Worm (Caenorhabditis elegans): ENCODE data around the gene Y38F1A.1.

Y38F1A.1 gene

DNA sequence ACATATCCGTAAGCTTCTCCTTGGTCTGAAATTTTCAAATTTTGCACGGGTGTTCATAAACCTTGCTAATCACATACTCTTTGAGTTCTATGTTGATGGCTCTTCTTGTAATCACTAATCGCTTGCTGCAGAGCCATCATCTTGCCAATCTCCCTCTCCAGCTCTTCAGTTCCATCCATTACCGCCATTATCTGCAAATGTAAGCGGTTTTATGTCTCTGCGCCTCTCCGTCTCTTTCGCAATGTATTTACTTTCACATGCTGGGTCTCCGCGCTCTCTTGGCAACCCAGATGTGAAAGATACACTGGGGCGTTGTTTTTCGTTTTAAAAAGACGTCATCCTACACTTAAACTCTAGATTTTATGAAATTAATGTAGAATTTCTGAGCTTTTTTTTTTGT is 1.3 kb downstream of the Y38F1A.1 start (continued):
- TF ChIP-seq snpc-4 (tag; optimal IDR thresholded peaks at IDR 0.05): peak; percentile 78
- no peak for TF ChIP-seq ztf-4 (tag; optimal IDR thresholded peaks at IDR 0.05)
- peak; percentile 46 for TF ChIP-seq nhr-47 (tag; optimal IDR thresholded peaks at IDR 0.05)
- TF ChIP-seq xbp-1 (tag; optimal IDR thresholded peaks at IDR 0.05): peak; percentile 80
- TF ChIP-seq mep-1 (tag; optimal IDR thresholded peaks at IDR 0.05): peak; percentile 47
- TF ChIP-seq alr-1 (tag; optimal IDR thresholded peaks at IDR 0.05; ENCODE audit: borderline replicate concordance): no peak
- no peak for TF ChIP-seq sox-4 (tag; optimal IDR thresholded peaks at IDR 0.05)
- TF ChIP-seq ces-1 (GFP tag; optimal IDR thresholded peaks at IDR 0.05): no peak
- TF ChIP-seq grh-1 (GFP tag; IDR thresholded peaks at IDR 0.05): no peak
- no peak for TF ChIP-seq pqm-1 (tag; optimal IDR thresholded peaks at IDR 0.05)
- TF ChIP-seq tlp-1 (tag; optimal IDR thresholded peaks at IDR 0.05): no peak
- peak; percentile 26 for TF ChIP-seq unc-130 (tag; optimal IDR thresholded peaks at IDR 0.05)
- TF ChIP-seq efl-1 (optimal IDR thresholded peaks at IDR 0.05): peak; percentile 59 to 73
- peak in 1 of 2 experiments; percentile 41 for TF ChIP-seq efl-1 (GFP tag; optimal IDR thresholded peaks at IDR 0.05 in 1 of 2)
- no peak for TF ChIP-seq egl-13 (tag; optimal IDR thresholded peaks at IDR 0.05)
- no peak for TF ChIP-seq lin-39 (tag; optimal IDR thresholded peaks at IDR 0.05)
- peak; percentile 24 to 60 for TF ChIP-seq lsy-2 (tag; optimal IDR thresholded peaks at IDR 0.05)
- TF ChIP-seq rnt-1 (tag; optimal IDR thresholded peaks at IDR 0.05): peak; percentile 81
- TF ChIP-seq ceh-88 (GFP tag; IDR thresholded peaks at IDR 0.05): no peak

DNA sequence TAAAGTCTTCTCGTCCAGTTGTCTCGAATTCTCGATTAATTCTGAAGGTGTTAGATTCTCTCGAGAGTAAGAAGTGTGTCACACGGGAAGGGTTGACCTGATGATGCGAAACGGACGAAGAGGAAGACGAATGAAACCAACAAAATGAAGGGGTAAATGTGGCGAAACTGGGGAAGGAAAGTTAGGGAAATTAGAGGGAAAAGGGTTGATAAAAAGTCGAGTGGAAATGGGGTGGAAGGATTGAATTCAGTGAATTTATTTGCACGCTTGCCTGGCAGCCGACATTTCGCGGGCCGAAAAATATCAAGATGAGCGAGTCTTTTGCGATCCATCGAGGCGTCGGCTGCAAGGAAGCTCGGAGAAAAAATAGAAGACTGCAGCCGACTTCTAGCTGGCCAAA is 6.4 kb downstream of the Y38F1A.1 start, which contains the start of gene F58G1.7:
F58G1.7 (minus strand) TSS at position 101 of the 400 bp plus-strand sequence.
- TF ChIP-seq nhr-19 (GFP tag; conservative IDR thresholded peaks at IDR 0.05): no peak
- TF ChIP-seq blmp-1 (tag; optimal IDR thresholded peaks at IDR 0.05): peak; percentile 50
- no peak for TF ChIP-seq ama-1 (optimal IDR thresholded peaks at IDR 0.05)

DNA sequence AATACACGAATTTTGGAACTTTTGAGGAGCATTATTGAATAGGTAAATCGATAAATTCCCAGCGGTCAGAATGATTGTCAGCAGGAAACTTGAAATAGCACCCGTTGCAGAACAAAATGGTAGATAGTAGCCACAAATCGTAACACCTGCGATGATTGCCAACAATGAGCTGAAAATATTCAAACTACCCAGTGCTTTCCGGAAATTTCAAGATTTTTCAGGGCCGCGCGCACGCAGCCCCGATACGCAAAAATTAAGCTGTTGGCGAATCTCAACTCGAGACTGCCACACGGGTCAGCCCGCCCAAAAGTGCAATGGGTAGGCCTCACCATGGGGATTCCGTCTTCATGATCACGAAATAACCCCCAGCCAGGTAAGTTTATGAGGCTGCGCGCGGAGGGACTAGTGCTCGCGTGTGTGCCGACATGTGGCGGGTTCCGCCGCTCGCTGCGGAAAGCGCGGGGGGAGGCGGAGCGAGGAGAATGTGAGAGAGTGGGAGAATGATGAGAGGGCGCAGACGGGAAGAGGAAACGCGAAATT is 9.9 kb downstream of the Y38F1A.1 start:
- TF ChIP-seq pqm-1 (tag; optimal IDR thresholded peaks at IDR 0.05) (peak; percentile 62), egl-27 (tag; optimal IDR thresholded peaks at IDR 0.05) (peak; percentile 12 to 74), lin-15B (tag; optimal IDR thresholded peaks at IDR 0.05) (peak; percentile 35), fos-1 (tag; optimal IDR thresholded peaks at IDR 0.05) (peak; percentile 92), lin-13 (GFP tag; optimal IDR thresholded peaks at IDR 0.05) (peak; percentile 86), C34B4.2 (tag; optimal IDR thresholded peaks at IDR 0.05) (peak; percentile 83), grh-1 (GFP tag; IDR thresholded peaks at IDR 0.05) (peak; percentile 97), jun-1 (tag; optimal IDR thresholded peaks at IDR 0.05) (peak; percentile 88), C04F5.9 (tag; optimal IDR thresholded peaks at IDR 0.05) (peak; percentile 89), nhr-20 (tag; optimal IDR thresholded peaks at IDR 0.05) (peak; percentile 97), unc-130 (tag; optimal IDR thresholded peaks at IDR 0.05) (peak; percentile 88), mef-2 (tag; optimal IDR thresholded peaks at IDR 0.05) (peak; percentile 77), snpc-4 (tag; optimal IDR thresholded peaks at IDR 0.05) (peak; percentile 100), elt-2 (tag; optimal IDR thresholded peaks at IDR 0.05) (peak; percentile 96), aly-2 (tag; optimal IDR thresholded peaks at IDR 0.05) (peak; percentile 93), lin-14 (GFP tag; optimal IDR thresholded peaks at IDR 0.05) (peak; percentile 95), snu-23 (GFP tag; optimal IDR thresholded peaks at IDR 0.05) (peak; percentile 97), fkh-10 (GFP tag; optimal IDR thresholded peaks at IDR 0.05) (peak; percentile 70), nhr-11 (tag; optimal IDR thresholded peaks at IDR 0.05) (peak; percentile 70), hlh-4 (tag; optimal IDR thresholded peaks at IDR 0.05) (peak; percentile 49), nhr-71 (tag; optimal IDR thresholded peaks at IDR 0.05) (peak; percentile 98), pax-3 (tag; optimal IDR thresholded peaks at IDR 0.05) (peak; percentile 93), ama-1 (optimal IDR thresholded peaks at IDR 0.05) (peak; percentile 100), ztf-11 (tag; optimal IDR thresholded peaks at IDR 0.05) (peak; percentile 55 to 95), efl-3 (GFP tag; optimal IDR thresholded peaks at IDR 0.05) (peak; percentile 87), egl-13 (tag; optimal IDR thresholded peaks at IDR 0.05) (peak; percentile 96), ceh-90 (tag; optimal IDR thresholded peaks at IDR 0.05) (peak; percentile 64), hpl-2 (GFP tag; optimal IDR thresholded peaks at IDR 0.05) (peak; percentile 91), vab-15 (tag; optimal IDR thresholded peaks at IDR 0.05) (no peak), tbx-2 (tag; optimal IDR thresholded peaks at IDR 0.05) (peak; percentile 94), sup-37 (GFP tag; optimal IDR thresholded peaks at IDR 0.05) (peak; percentile 97), zag-1 (tag; optimal IDR thresholded peaks at IDR 0.05) (no peak), xbp-1 (tag; optimal IDR thresholded peaks at IDR 0.05) (peak; percentile 94), pag-3 (tag; optimal IDR thresholded peaks at IDR 0.05; ENCODE audit: borderline replicate concordance, insufficient read depth) (no peak), nhr-19 (GFP tag; conservative IDR thresholded peaks at IDR 0.05) (peak; percentile 98)

All from whole organism, L1 larva.